1 fruit fly cellular context compared by ENCODE assay signal in the genomic region with DNA sequence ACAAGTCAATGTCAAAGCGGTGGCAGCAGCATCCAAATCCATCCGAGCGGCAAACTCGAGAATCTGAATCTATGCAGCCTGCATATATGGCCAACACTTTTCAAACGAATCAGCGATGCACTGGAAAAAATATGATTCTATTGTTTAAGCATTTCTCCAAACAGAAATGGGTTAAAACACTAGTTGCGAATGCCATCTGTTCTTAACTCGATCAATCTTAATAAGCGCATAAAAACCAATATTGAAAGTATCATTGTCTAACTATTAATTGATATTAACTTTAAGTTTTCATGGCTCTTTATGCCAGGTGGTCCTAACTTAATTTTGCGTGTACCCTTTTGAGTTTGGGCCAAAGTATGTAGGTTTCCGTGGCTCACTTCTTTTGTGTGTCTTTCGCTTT.
A peak's percentile ranks its signal among the peaks of the same experiment; 100 is the strongest.
TF ChIP-seq lines count a peak whose summit lies in the region.

No protein-coding gene starts in this region.

TF ChIP-seq in whole organism, embryonic, 481 proteins besides CTCF, POLR2A, EP300 and RAD21 (continued from another document):
- TF ChIP-seq nmo (GFP tag; optimal IDR thresholded peaks at IDR 0.05; lab: Kevin White, UChicago), result peak; percentile 3
- no peak for TF ChIP-seq vnd (GFP tag; IDR thresholded peaks at IDR 0.05; lab: Robert Waterston, UW; ENCODE audit: partially characterized antibody)
- TF ChIP-seq cg (GFP tag; optimal IDR thresholded peaks at IDR 0.05; lab: Kevin White, UChicago), result no peak
- TF ChIP-seq CG7928 (GFP tag; optimal IDR thresholded peaks at IDR 0.05; lab: Kevin White, UChicago), result no peak
- no peak for TF ChIP-seq CG11456 (GFP tag; IDR thresholded peaks at IDR 0.05; lab: Robert Waterston, UW)
- TF ChIP-seq CG13424 (tag; optimal IDR thresholded peaks at IDR 0.05; lab: Kevin White, UChicago), result peak; percentile 12
- peak; percentile 42 for TF ChIP-seq Blimp-1 (GFP tag; optimal IDR thresholded peaks at IDR 0.05; lab: Kevin White, UChicago)
- TF ChIP-seq bab2 (GFP tag; optimal IDR thresholded peaks at IDR 0.05; lab: Kevin White, UChicago), result no peak
- no peak for TF ChIP-seq chm (GFP tag; IDR thresholded peaks at IDR 0.05; lab: Robert Waterston, UW)
- TF ChIP-seq Med (GFP tag; lab: Kevin White, UChicago), result no peak
- no peak for TF ChIP-seq Doc2 (GFP tag; IDR thresholded peaks at IDR 0.05; lab: Robert Waterston, UW)
- TF ChIP-seq ase (GFP tag; IDR thresholded peaks at IDR 0.05; lab: Robert Waterston, UW), result no peak
- no peak for TF ChIP-seq odd (GFP tag; optimal IDR thresholded peaks at IDR 0.05; lab: Kevin White, UChicago)
- no peak for TF ChIP-seq Hey (tag; optimal IDR thresholded peaks at IDR 0.05; lab: Kevin White, UChicago)
- TF ChIP-seq CG7839 (tag; optimal IDR thresholded peaks at IDR 0.05; lab: Kevin White, UChicago), result peak; percentile 8
- TF ChIP-seq eve (GFP tag; optimal IDR thresholded peaks at IDR 0.05; lab: Kevin White, UChicago), result no peak
- TF ChIP-seq exex (tag; optimal IDR thresholded peaks at IDR 0.05; lab: Kevin White, UChicago), result no peak
- no peak for TF ChIP-seq CG18476 (GFP tag; optimal IDR thresholded peaks at IDR 0.05; lab: Kevin White, UChicago)
- TF ChIP-seq CHES-1-like (GFP tag; optimal IDR thresholded peaks at IDR 0.05; lab: Kevin White, UChicago), result no peak
- peak in 1 of 2 experiments; percentile 47 for TF ChIP-seq Hr51 (GFP tag; optimal IDR thresholded peaks at IDR 0.05; lab: Kevin White, UChicago)
- no peak for TF ChIP-seq GATAe (GFP tag; conservative IDR thresholded peaks at IDR 0.05; lab: Robert Waterston, UW)
- TF ChIP-seq wek (GFP tag; optimal IDR thresholded peaks at IDR 0.05; lab: Kevin White, UChicago), result no peak
- TF ChIP-seq CG7987 (GFP tag; optimal IDR thresholded peaks at IDR 0.05; lab: Kevin White, UChicago), result no peak
- TF ChIP-seq CG14710 (tag; optimal IDR thresholded peaks at IDR 0.05; lab: Kevin White, UChicago), result peak; percentile 3
- no peak for TF ChIP-seq CG14667 (GFP tag; IDR thresholded peaks at IDR 0.05; lab: Robert Waterston, UW)
- no peak for TF ChIP-seq CG1529 (GFP tag; optimal IDR thresholded peaks at IDR 0.05; lab: Kevin White, UChicago)
- no peak for TF ChIP-seq fd3F (GFP tag; optimal IDR thresholded peaks at IDR 0.05; lab: Kevin White, UChicago)
- peak; percentile 38 for TF ChIP-seq ATbp (GFP tag; optimal IDR thresholded peaks at IDR 0.05; lab: Kevin White, UChicago)
- no peak for TF ChIP-seq gcm (GFP tag; optimal IDR thresholded peaks at IDR 0.05; lab: Kevin White, UChicago)
- TF ChIP-seq repo (GFP tag; optimal IDR thresholded peaks at IDR 0.05; lab: Kevin White, UChicago), result no peak
- TF ChIP-seq Mad (GFP tag; optimal IDR thresholded peaks at IDR 0.05; lab: Kevin White, UChicago), result no peak
- TF ChIP-seq CG8359 (GFP tag; optimal IDR thresholded peaks at IDR 0.05; lab: Kevin White, UChicago; ENCODE audit: borderline replicate concordance), result no peak
- TF ChIP-seq CG1603 (tag; optimal IDR thresholded peaks at IDR 0.05; lab: Kevin White, UChicago), result peak; percentile 46
- TF ChIP-seq Chrac-16 (GFP tag; optimal IDR thresholded peaks at IDR 0.05; lab: Kevin White, UChicago), result no peak
- no peak for TF ChIP-seq Bteb2 (GFP tag; optimal IDR thresholded peaks at IDR 0.05; lab: Kevin White, UChicago)
- peak; percentile 26 for TF ChIP-seq phol (tag; optimal IDR thresholded peaks at IDR 0.05; lab: Kevin White, UChicago)
- TF ChIP-seq Spps (tag; optimal IDR thresholded peaks at IDR 0.05; lab: Kevin White, UChicago), result no peak
- peak; percentile 5 for TF ChIP-seq unpg (GFP tag; optimal IDR thresholded peaks at IDR 0.05; lab: Kevin White, UChicago)
- TF ChIP-seq CG6654 (GFP tag; optimal IDR thresholded peaks at IDR 0.05; lab: Kevin White, UChicago), result no peak
- TF ChIP-seq CG17361 (GFP tag; IDR thresholded peaks at IDR 0.05; lab: Robert Waterston, UW), result 0 out of 3 replicates have a peak, but pooled peaks have one; percentile 32
- no peak for TF ChIP-seq Sry-β (GFP tag; optimal IDR thresholded peaks at IDR 0.05; lab: Kevin White, UChicago)
- TF ChIP-seq Ada2b (GFP tag; IDR thresholded peaks at IDR 0.05; lab: Robert Waterston, UW), result no peak
- TF ChIP-seq Ets65A (GFP tag; lab: Kevin White, UChicago), result no peak
- TF ChIP-seq Bdp1 (GFP tag; optimal IDR thresholded peaks at IDR 0.05; lab: Kevin White, UChicago), result no peak
- TF ChIP-seq sens (GFP tag; lab: Kevin White, UChicago), result peak; percentile 64
- TF ChIP-seq CG16779 (GFP tag; IDR thresholded peaks at IDR 0.05; lab: Robert Waterston, UW), result no peak
- TF ChIP-seq gsb (GFP tag; IDR thresholded peaks at IDR 0.05; lab: Robert Waterston, UW), result no peak
- no peak for TF ChIP-seq CG8388 (GFP tag; optimal IDR thresholded peaks at IDR 0.05; lab: Kevin White, UChicago)
- no peak for TF ChIP-seq D (optimal IDR thresholded peaks at IDR 0.05; lab: Kevin White, UChicago)
- TF ChIP-seq D (GFP tag; optimal IDR thresholded peaks at IDR 0.05; lab: Kevin White, UChicago), result peak; percentile 12
- no peak for TF ChIP-seq CG6254 (GFP tag; optimal IDR thresholded peaks at IDR 0.05; lab: Kevin White, UChicago)
- no peak for TF ChIP-seq Dip3 (GFP tag; optimal IDR thresholded peaks at IDR 0.05; lab: Kevin White, UChicago)
- no peak for TF ChIP-seq tll (GFP tag; optimal IDR thresholded peaks at IDR 0.05; lab: Kevin White, UChicago)
- TF ChIP-seq CG30020 (tag; optimal IDR thresholded peaks at IDR 0.05; lab: Kevin White, UChicago), result no peak
- no peak for TF ChIP-seq Meics (GFP tag; optimal IDR thresholded peaks at IDR 0.05; lab: Kevin White, UChicago)
- TF ChIP-seq tup (GFP tag; optimal IDR thresholded peaks at IDR 0.05; lab: Kevin White, UChicago), result no peak
- 0 out of 2 replicates have a peak, but pooled peaks have one; percentile 13 for TF ChIP-seq CG6689 (GFP tag; IDR thresholded peaks at IDR 0.05; lab: Robert Waterston, UW)
- TF ChIP-seq sisA (GFP tag; IDR thresholded peaks at IDR 0.05; lab: Robert Waterston, UW), result 0 out of 2 replicates have a peak, but pooled peaks have one; percentile 8
- TF ChIP-seq CG11695 (GFP tag; IDR thresholded peaks at IDR 0.05; lab: Robert Waterston, UW), result no peak
- no peak for TF ChIP-seq CG4404 (GFP tag; IDR thresholded peaks at IDR 0.05; lab: Robert Waterston, UW)
- TF ChIP-seq CG7372 (GFP tag; IDR thresholded peaks at IDR 0.05; lab: Robert Waterston, UW), result no peak
- peak; percentile 49 for TF ChIP-seq Sox102F (GFP tag; optimal IDR thresholded peaks at IDR 0.05; lab: Kevin White, UChicago)
- no peak for TF ChIP-seq Myb (GFP tag; optimal IDR thresholded peaks at IDR 0.05; lab: Kevin White, UChicago)
- no peak for TF ChIP-seq CG6272 (GFP tag; IDR thresholded peaks at IDR 0.05; lab: Robert Waterston, UW)
- TF ChIP-seq ci (GFP tag; IDR thresholded peaks at IDR 0.05; lab: Robert Waterston, UW), result no peak
- no peak for TF ChIP-seq Poxn (GFP tag; IDR thresholded peaks at IDR 0.05; lab: Robert Waterston, UW)
- TF ChIP-seq D19A (tag; optimal IDR thresholded peaks at IDR 0.05; lab: Kevin White, UChicago), result no peak
- peak in 1 of 2 experiments; percentile 37 for TF ChIP-seq bsh (GFP tag; optimal IDR thresholded peaks at IDR 0.05; lab: Kevin White, UChicago)
- no peak for TF ChIP-seq vfl (GFP tag; optimal IDR thresholded peaks at IDR 0.05; lab: Kevin White, UChicago)
- TF ChIP-seq Antp (GFP tag; optimal IDR thresholded peaks at IDR 0.05; lab: Kevin White, UChicago), result peak; percentile 12
- no peak for TF ChIP-seq NFAT (GFP tag; IDR thresholded peaks at IDR 0.05; lab: Robert Waterston, UW)
- TF ChIP-seq CG2712 (tag; optimal IDR thresholded peaks at IDR 0.05; lab: Kevin White, UChicago), result peak; percentile 17
- no peak for TF ChIP-seq CG10366 (GFP tag; IDR thresholded peaks at IDR 0.05; lab: Robert Waterston, UW)
- no peak for TF ChIP-seq kah (GFP tag; optimal IDR thresholded peaks at IDR 0.05; lab: Kevin White, UChicago)
- TF ChIP-seq NK7.1 (GFP tag; optimal IDR thresholded peaks at IDR 0.05; lab: Kevin White, UChicago), result no peak
- no peak for TF ChIP-seq Sry-δ (GFP tag; optimal IDR thresholded peaks at IDR 0.05; lab: Kevin White, UChicago)
- TF ChIP-seq B-H1 (GFP tag; IDR thresholded peaks at IDR 0.05; lab: Robert Waterston, UW), result no peak
- TF ChIP-seq CG10979 (tag; optimal IDR thresholded peaks at IDR 0.05; lab: Kevin White, UChicago), result peak; percentile 35
- peak; percentile 47 for TF ChIP-seq CG2678 (tag; optimal IDR thresholded peaks at IDR 0.05; lab: Kevin White, UChicago)
- TF ChIP-seq CG3995 (GFP tag; optimal IDR thresholded peaks at IDR 0.05; lab: Kevin White, UChicago), result no peak
- TF ChIP-seq Gug (GFP tag; IDR thresholded peaks at IDR 0.05; lab: Robert Waterston, UW), result no peak
- TF ChIP-seq cas (GFP tag; IDR thresholded peaks at IDR 0.05; lab: Robert Waterston, UW), result no peak
- no peak for TF ChIP-seq CG11247 (GFP tag; IDR thresholded peaks at IDR 0.05; lab: Robert Waterston, UW)
- TF ChIP-seq CG15269 (tag; optimal IDR thresholded peaks at IDR 0.05; lab: Kevin White, UChicago), result peak; percentile 21
- TF ChIP-seq ap (GFP tag; IDR thresholded peaks at IDR 0.05; lab: Robert Waterston, UW), result no peak
- no peak for TF ChIP-seq CG14014 (GFP tag; IDR thresholded peaks at IDR 0.05; lab: Robert Waterston, UW)
- no peak for TF ChIP-seq vvl (GFP tag; IDR thresholded peaks at IDR 0.05; lab: Robert Waterston, UW)
- no peak for TF ChIP-seq Sox100B (GFP tag; optimal IDR thresholded peaks at IDR 0.05; lab: Kevin White, UChicago)
- no peak for TF ChIP-seq CG9437 (GFP tag; optimal IDR thresholded peaks at IDR 0.05; lab: Kevin White, UChicago)
- no peak for TF ChIP-seq Eip74EF (GFP tag; optimal IDR thresholded peaks at IDR 0.05; lab: Kevin White, UChicago)
- no peak for TF ChIP-seq CG7963 (GFP tag; IDR thresholded peaks at IDR 0.05; lab: Robert Waterston, UW; ENCODE audit: partially characterized antibody)
- TF ChIP-seq pho (GFP tag; optimal IDR thresholded peaks at IDR 0.05; lab: Kevin White, UChicago), result no peak
- TF ChIP-seq CG5953 (GFP tag; IDR thresholded peaks at IDR 0.05; lab: Robert Waterston, UW), result no peak
- TF ChIP-seq ttk (GFP tag; IDR thresholded peaks at IDR 0.05; lab: Robert Waterston, UW), result no peak
- peak; percentile 2 for TF ChIP-seq lab (GFP tag; optimal IDR thresholded peaks at IDR 0.05; lab: Kevin White, UChicago)
- TF ChIP-seq scrt (GFP tag; optimal IDR thresholded peaks at IDR 0.05; lab: Kevin White, UChicago), result no peak
- no peak for TF ChIP-seq Xbp1 (GFP tag; optimal IDR thresholded peaks at IDR 0.05; lab: Kevin White, UChicago)
- TF ChIP-seq CkIIα-i1 (GFP tag; IDR thresholded peaks at IDR 0.05; lab: Robert Waterston, UW), result no peak
- no peak for TF ChIP-seq sim (GFP tag; IDR thresholded peaks at IDR 0.05; lab: Robert Waterston, UW)
- no peak for TF ChIP-seq ato (GFP tag; IDR thresholded peaks at IDR 0.05; lab: Robert Waterston, UW; ENCODE audit: partially characterized antibody)
- no peak for TF ChIP-seq bigmax (GFP tag; optimal IDR thresholded peaks at IDR 0.05; lab: Kevin White, UChicago)
- no peak for TF ChIP-seq Scr (GFP tag; IDR thresholded peaks at IDR 0.05; lab: Robert Waterston, UW; ENCODE audit: partially characterized antibody)
- no peak for TF ChIP-seq Mrtf (GFP tag; IDR thresholded peaks at IDR 0.05; lab: Robert Waterston, UW)
- TF ChIP-seq ewg (GFP tag; optimal IDR thresholded peaks at IDR 0.05; lab: Kevin White, UChicago), result no peak
- TF ChIP-seq Oli (tag; optimal IDR thresholded peaks at IDR 0.05; lab: Kevin White, UChicago), result peak; percentile 38
- no peak for TF ChIP-seq hkb (optimal IDR thresholded peaks at IDR 0.05; lab: Kevin White, UChicago)
- TF ChIP-seq hkb (GFP tag; IDR thresholded peaks at IDR 0.05; lab: Robert Waterston, UW), result peak; percentile 31; the same call in 1 of the 2 replicates
- peak; percentile 17 for TF ChIP-seq grau (tag; optimal IDR thresholded peaks at IDR 0.05; lab: Kevin White, UChicago)
- TF ChIP-seq pan (optimal IDR thresholded peaks at IDR 0.05; lab: Kevin White, UChicago), result no peak
- TF ChIP-seq pan (GFP tag; optimal IDR thresholded peaks at IDR 0.05 in 1 of 2, IDR thresholded peaks at IDR 0.05 in 1 of 2), result peak in 1 of 2 experiments; percentile 50
- TF ChIP-seq chinmo (GFP tag; IDR thresholded peaks at IDR 0.05; lab: Robert Waterston, UW; ENCODE audit: partially characterized antibody), result no peak
- TF ChIP-seq zfh1 (GFP tag; IDR thresholded peaks at IDR 0.05; lab: Robert Waterston, UW), result no peak
- peak; percentile 45 for TF ChIP-seq gem (tag; optimal IDR thresholded peaks at IDR 0.05; lab: Kevin White, UChicago)
- peak; percentile 50 for TF ChIP-seq dmrt99B (tag; optimal IDR thresholded peaks at IDR 0.05; lab: Kevin White, UChicago)
- no peak for TF ChIP-seq aop (GFP tag; IDR thresholded peaks at IDR 0.05; lab: Robert Waterston, UW)
- no peak for TF ChIP-seq Rfx (GFP tag; IDR thresholded peaks at IDR 0.05; lab: Robert Waterston, UW)
- no peak for TF ChIP-seq CG8924 (tag; optimal IDR thresholded peaks at IDR 0.05; lab: Kevin White, UChicago)
- TF ChIP-seq lola (GFP tag; optimal IDR thresholded peaks at IDR 0.05; lab: Kevin White, UChicago), result no peak
- TF ChIP-seq CG31441 (GFP tag; IDR thresholded peaks at IDR 0.05; lab: Robert Waterston, UW), result peak; percentile 43; the same call in 1 of the 2 replicates
- TF ChIP-seq CG17359 (tag; optimal IDR thresholded peaks at IDR 0.05; lab: Kevin White, UChicago), result peak; percentile 18
- no peak for TF ChIP-seq CG6791 (GFP tag; IDR thresholded peaks at IDR 0.05; lab: Robert Waterston, UW; ENCODE audit: partially characterized antibody)
- TF ChIP-seq MTF-1 (GFP tag; optimal IDR thresholded peaks at IDR 0.05; lab: Kevin White, UChicago; ENCODE audit: borderline replicate concordance), result no peak
- TF ChIP-seq CG8290 (GFP tag; optimal IDR thresholded peaks at IDR 0.05; lab: Kevin White, UChicago), result no peak
- TF ChIP-seq CG8290 (tag; optimal IDR thresholded peaks at IDR 0.05; lab: Kevin White, UChicago), result no peak
- TF ChIP-seq CG3407 (GFP tag; optimal IDR thresholded peaks at IDR 0.05; lab: Kevin White, UChicago), result peak; percentile 3
- peak; percentile 33; the same call in 1 of the 2 replicates for TF ChIP-seq Ptx1 (GFP tag; IDR thresholded peaks at IDR 0.05; lab: Robert Waterston, UW)
- no peak for TF ChIP-seq sr (GFP tag; IDR thresholded peaks at IDR 0.05; lab: Robert Waterston, UW)
- no peak for TF ChIP-seq usp (GFP tag; optimal IDR thresholded peaks at IDR 0.05; lab: Kevin White, UChicago)
- TF ChIP-seq Abd-B (GFP tag; optimal IDR thresholded peaks at IDR 0.05; lab: Kevin White, UChicago), result no peak
- TF ChIP-seq Dbx (GFP tag; IDR thresholded peaks at IDR 0.05; lab: Robert Waterston, UW), result no peak
TF ChIP-seq in whole organism, embryonic: peak in this region for 37.
